Fruit fly (Drosophila melanogaster): Measurements from ENCODE around the gene CG42300.

Gene CG42300

dm6 chrX:15593477-15594229, 37.8 kb upstream of the CG42300 start, which contains the start of gene Chsy (continued):
- TF ChIP-seq CG7745 (tag; optimal IDR thresholded peaks at IDR 0.05) (no peak), cas (GFP tag; IDR thresholded peaks at IDR 0.05) (no peak), nerfin-1 (tag; optimal IDR thresholded peaks at IDR 0.05) (no peak), CG1603 (tag; optimal IDR thresholded peaks at IDR 0.05) (no peak), pum (GFP tag; optimal IDR thresholded peaks at IDR 0.05) (no peak), slp2 (GFP tag; optimal IDR thresholded peaks at IDR 0.05) (no peak), CG6254 (GFP tag; optimal IDR thresholded peaks at IDR 0.05) (no peak), Blimp-1 (GFP tag; optimal IDR thresholded peaks at IDR 0.05) (no peak), oc (tag; optimal IDR thresholded peaks at IDR 0.05) (no peak), ftz-f1 (GFP tag; optimal IDR thresholded peaks at IDR 0.05) (no peak), grau (tag; optimal IDR thresholded peaks at IDR 0.05) (peak; percentile 21), CG9876 (GFP tag; optimal IDR thresholded peaks at IDR 0.05) (no peak), repo (GFP tag; optimal IDR thresholded peaks at IDR 0.05) (no peak), wek (GFP tag; optimal IDR thresholded peaks at IDR 0.05) (no peak), Hr51 (GFP tag; optimal IDR thresholded peaks at IDR 0.05) (peak in 1 of 2 experiments; percentile 10), CG31441 (GFP tag; IDR thresholded peaks at IDR 0.05) (peak; percentile 38; the same call in 1 of the 2 replicates), gt (GFP tag; IDR thresholded peaks at IDR 0.05) (no peak), fru (optimal IDR thresholded peaks at IDR 0.05) (no peak), CG5953 (GFP tag; IDR thresholded peaks at IDR 0.05) (no peak), Doc3 (GFP tag; IDR thresholded peaks at IDR 0.05; ENCODE audit: partially characterized antibody) (no peak), NFAT (GFP tag; IDR thresholded peaks at IDR 0.05) (peak; percentile 46; the same call in 1 of the 2 replicates), CG8924 (tag; optimal IDR thresholded peaks at IDR 0.05) (peak; percentile 14), CG14014 (GFP tag; IDR thresholded peaks at IDR 0.05) (no peak), Rfx (GFP tag; IDR thresholded peaks at IDR 0.05) (peak; percentile 52), Ravus (GFP tag; IDR thresholded peaks at IDR 0.05) (no peak), D19B (GFP tag; optimal IDR thresholded peaks at IDR 0.05) (no peak), sug (tag; optimal IDR thresholded peaks at IDR 0.05) (no peak), CG1529 (GFP tag; optimal IDR thresholded peaks at IDR 0.05) (no peak), CG12155 (GFP tag; optimal IDR thresholded peaks at IDR 0.05) (no peak), CG10543 (GFP tag; optimal IDR thresholded peaks at IDR 0.05) (peak; percentile 10), MTF-1 (GFP tag; optimal IDR thresholded peaks at IDR 0.05; ENCODE audit: borderline replicate concordance) (no peak), CG6654 (GFP tag; optimal IDR thresholded peaks at IDR 0.05) (no peak), pb (GFP tag; optimal IDR thresholded peaks at IDR 0.05) (no peak), CTCF (GFP tag; optimal IDR thresholded peaks at IDR 0.05) (no peak), Camta (GFP tag; optimal IDR thresholded peaks at IDR 0.05) (no peak), corto (GFP tag; optimal IDR thresholded peaks at IDR 0.05) (no peak), CG17361 (GFP tag; IDR thresholded peaks at IDR 0.05) (peak; percentile 53; the same call in 2 of the 3 replicates), nmo (GFP tag; optimal IDR thresholded peaks at IDR 0.05) (peak; percentile 6), sima (GFP tag; optimal IDR thresholded peaks at IDR 0.05) (no peak), lola (GFP tag; optimal IDR thresholded peaks at IDR 0.05) (peak in 1 of 3 experiments; percentile 52), CG13424 (tag; optimal IDR thresholded peaks at IDR 0.05) (peak; percentile 38), HLH54F (GFP tag; optimal IDR thresholded peaks at IDR 0.05) (no peak), Gsc (GFP tag; IDR thresholded peaks at IDR 0.05) (no peak), CG4820 (GFP tag; optimal IDR thresholded peaks at IDR 0.05) (no peak), ro (GFP tag; IDR thresholded peaks at IDR 0.05) (no peak), lab (GFP tag; optimal IDR thresholded peaks at IDR 0.05) (peak; percentile 15), klu (GFP tag; IDR thresholded peaks at IDR 0.05) (no peak), sqz (GFP tag; optimal IDR thresholded peaks at IDR 0.05) (no peak), CG33557 (GFP tag; optimal IDR thresholded peaks at IDR 0.05) (no peak), CG17328 (GFP tag; IDR thresholded peaks at IDR 0.05) (no peak)

Measured in whole organism, embryonic.